Worm (Caenorhabditis elegans): ENCODE measurements around the gene mxl-3.

ce11 chrX:13328034-13328433, 22.6 kb downstream of the mxl-3 start, which contains the start of gene sir-2.2:
- TF ChIP-seq nhr-76 (tag; optimal IDR thresholded peaks at IDR 0.05) (no peak), M03D4.4 (tag; optimal IDR thresholded peaks at IDR 0.05) (no peak), lsy-2 (tag; optimal IDR thresholded peaks at IDR 0.05) (no peak), tbx-8 (GFP tag; optimal IDR thresholded peaks at IDR 0.05) (no peak), unc-120 (tag; optimal IDR thresholded peaks at IDR 0.05; ENCODE audit: poor library complexity, severe bottlenecking) (no peak), lin-13 (tag; optimal IDR thresholded peaks at IDR 0.05) (no peak), mab-5 (tag; optimal IDR thresholded peaks at IDR 0.05) (no peak), unc-62 (GFP tag; optimal IDR thresholded peaks at IDR 0.05) (no peak), sem-2 (GFP tag; optimal IDR thresholded peaks at IDR 0.05) (no peak), nhr-28 (tag; optimal IDR thresholded peaks at IDR 0.05) (no peak), nhr-237 (tag; optimal IDR thresholded peaks at IDR 0.05) (no peak), ztf-11 (tag; optimal IDR thresholded peaks at IDR 0.05) (no peak), drap-1 (GFP tag; optimal IDR thresholded peaks at IDR 0.05) (no peak), ceh-83 (GFP tag; optimal IDR thresholded peaks at IDR 0.05) (no peak)
